Fruit fly (Drosophila melanogaster) whole organism, embryonic: Measurements from ENCODE around the gene CG34107.

Experiments
- Awh ChIP-seq: fragments of 200-800 bp; sonication (Bioruptor generic); IDR thresholded peaks from 2 replicates; pipeline ENCODE4, ENCODE4 v1.3.6; 2022; ENCODE audit warnings: missing biosample characterization, missing genetic modification characterization
- Bgb ChIP-seq: fragments of 200-800 bp; sonication (Bioruptor generic); IDR thresholded peaks from 2 replicates; pipeline ENCODE4 v1.3.6; 2022; ENCODE audit warnings: missing biosample characterization, missing genetic modification characterization; ENCODE audit not compliant: partially characterized antibody
- CG10147 ChIP-seq: fragments of 200-800 bp; sonication (Bioruptor generic); optimal IDR thresholded peaks from 2 replicates; lab custom pipeline; 2019; ENCODE audit warnings: missing biosample characterization, mild to moderate bottlenecking, missing genetic modification characterization, moderate library complexity
- CG11093 ChIP-seq: fragments of 200-800 bp; sonication (Bioruptor generic); IDR thresholded peaks from 3 replicates; pipeline ENCODE4 v1.3.6; 2022; ENCODE audit warnings: missing biosample characterization, missing genetic modification characterization
- CG14014 ChIP-seq: fragments of 200-800 bp; sonication (Bioruptor generic); IDR thresholded peaks from 2 replicates; pipeline ENCODE4 v1.3.6; 2022; ENCODE audit warnings: missing biosample characterization, missing genetic modification characterization
- CG14860 ChIP-seq: fragments of 200-800 bp; sonication (Bioruptor generic); IDR thresholded peaks from 3 replicates; pipeline ENCODE4 v1.3.6; 2022; ENCODE audit warnings: missing biosample characterization, missing genetic modification characterization; ENCODE audit not compliant: partially characterized antibody
- CG17361 ChIP-seq: fragments of 200-800 bp; sonication (Bioruptor generic); IDR thresholded peaks from 3 replicates; pipeline ENCODE4 v1.3.6; 2022; ENCODE audit warnings: missing biosample characterization, missing genetic modification characterization
- CG17829 ChIP-seq: fragments of 200-800 bp; optimal IDR thresholded peaks from 2 replicates; lab custom pipeline; 2019; ENCODE audit warnings: missing biosample characterization, mild to moderate bottlenecking, missing genetic modification characterization, moderate library complexity
- CG18262 ChIP-seq: fragments of 200-800 bp; optimal IDR thresholded peaks from 3 replicates; lab custom pipeline; 2019; ENCODE audit warnings: missing biosample characterization, mild to moderate bottlenecking, missing genetic modification characterization, moderate library complexity
- CG2116 ChIP-seq: fragments of 200-800 bp; sonication (Bioruptor generic); optimal IDR thresholded peaks from 3 replicates; lab custom pipeline; 2018; ENCODE audit warnings: missing biosample characterization, mild to moderate bottlenecking, missing genetic modification characterization
- CG2678 ChIP-seq: fragments of 200-800 bp; sonication (Bioruptor generic); optimal IDR thresholded peaks from 3 replicates; lab custom pipeline; 2019; ENCODE audit warnings: missing biosample characterization, mild to moderate bottlenecking, missing genetic modification characterization, moderate library complexity
- CG2889 ChIP-seq: fragments of 200-800 bp; sonication (Bioruptor generic); IDR thresholded peaks from 3 replicates; pipeline ENCODE4 v1.3.6; 2022; ENCODE audit warnings: missing biosample characterization, missing genetic modification characterization
- CG3407 ChIP-seq: fragments of 200-800 bp; sonication (Bioruptor generic); optimal IDR thresholded peaks from 2 replicates; lab custom pipeline; 2018; ENCODE audit warnings: missing biosample characterization, mild to moderate bottlenecking, missing genetic modification characterization
- CG3847 ChIP-seq: fragments of 200-800 bp; sonication (Bioruptor generic); IDR thresholded peaks from 2 replicates; pipeline ENCODE4 v1.3.6; 2022; ENCODE audit warnings: missing biosample characterization, missing genetic modification characterization
- CG6683 ChIP-seq: fragments of 200-800 bp; sonication (Bioruptor generic); optimal IDR thresholded peaks from 2 replicates; lab custom pipeline; 2017; ENCODE audit warnings: missing biosample characterization, mild to moderate bottlenecking, missing genetic modification characterization, missing genetic modification reagents
- CG6765 ChIP-seq: fragments of 200-800 bp; sonication (Bioruptor generic); optimal IDR thresholded peaks from 3 replicates; lab custom pipeline; 2017; ENCODE audit warnings: missing biosample characterization, mild to moderate bottlenecking, missing genetic modification characterization
- CG6813 ChIP-seq: fragments of 200-800 bp; sonication (Bioruptor generic); optimal IDR thresholded peaks from 2 replicates; lab custom pipeline; 2017; ENCODE audit warnings: missing biosample characterization, missing genetic modification characterization, mild to moderate bottlenecking, moderate library complexity, missing genetic modification reagents
- CG7271 ChIP-seq: fragments of 200-800 bp; sonication (Bioruptor generic); optimal IDR thresholded peaks from 2 replicates; lab custom pipeline; 2018; ENCODE audit warnings: missing biosample characterization, mild to moderate bottlenecking, missing genetic modification characterization, moderate library complexity
- CG8944 ChIP-seq: fragments of 200-800 bp; sonication (Bioruptor generic); optimal IDR thresholded peaks from 3 replicates; lab custom pipeline; 2016; ENCODE audit warnings: missing biosample characterization, missing genetic modification characterization
- CkIIα-i1 ChIP-seq: fragments of 200-800 bp; sonication (Bioruptor generic); IDR thresholded peaks from 2 replicates; pipeline ENCODE4 v1.3.6; 2022; ENCODE audit warnings: missing biosample characterization, missing genetic modification characterization
- Deaf1 ChIP-seq: fragments of 200-800 bp; optimal IDR thresholded peaks from 3 replicates; lab custom pipeline; 2019; ENCODE audit warnings: missing biosample characterization, mild to moderate bottlenecking, missing genetic modification characterization, moderate library complexity
- Fer3 ChIP-seq: fragments of 200-800 bp; sonication (Bioruptor generic); optimal IDR thresholded peaks from 2 replicates; lab custom pipeline; 2018; ENCODE audit warnings: missing biosample characterization, mild to moderate bottlenecking, missing genetic modification characterization, moderate library complexity
- GATAe ChIP-seq: fragments of 200-800 bp; sonication (Bioruptor generic); conservative IDR thresholded peaks from 2 replicates; pipeline ENCODE4 v1.3.6; 2022; ENCODE audit warnings: missing biosample characterization, missing genetic modification characterization
- Gsc ChIP-seq: fragments of 200-800 bp; sonication (Bioruptor generic); IDR thresholded peaks from 2 replicates; pipeline ENCODE4 v1.3.6; 2022; ENCODE audit warnings: missing biosample characterization, missing genetic modification characterization
- Lpt ChIP-seq: fragments of >200 bp; optimal IDR thresholded peaks from 2 replicates; lab custom pipeline; 2018; ENCODE audit warnings: missing biosample characterization, missing genetic modification characterization
- Opbp ChIP-seq: fragments of 200-800 bp; sonication (Bioruptor generic); IDR thresholded peaks from 3 replicates; pipeline ENCODE4 v1.3.6; 2022; ENCODE audit warnings: missing biosample characterization, missing genetic modification characterization; ENCODE audit not compliant: partially characterized antibody
- Pdp1 ChIP-seq, 2 experiments: fragments of 200-800 bp; sonication (Bioruptor generic); optimal IDR thresholded peaks; 3 replicates each; lab custom pipeline; 2016; ENCODE audit warnings: missing biosample characterization in 2 of 2, missing genetic modification characterization in 2 of 2, mild to moderate bottlenecking in 1 of 2, moderate library complexity in 1 of 2
- Spps ChIP-seq: fragments of 200-800 bp; sonication (Bioruptor generic); optimal IDR thresholded peaks from 2 replicates; lab custom pipeline; 2018; ENCODE audit warnings: missing biosample characterization, mild to moderate bottlenecking, missing genetic modification characterization
- TFAM ChIP-seq: fragments of 200-800 bp; sonication (Bioruptor generic); optimal IDR thresholded peaks from 2 replicates; lab custom pipeline; 2017; ENCODE audit warnings: missing biosample characterization, missing genetic modification characterization, inconsistent platforms
- Trl ChIP-seq, 3 experiments: fragments of >200 bp in 2 of 3; fragments of 200-800 bp in 1 of 3; sonication (Bioruptor generic) in 1 of 3; optimal IDR thresholded peaks; 2 replicates in 1 of 3; 3 replicates in 2 of 3; lab custom pipeline; 2016 to 2017; ENCODE audit warnings: missing biosample characterization in 1 of 3, missing genetic modification characterization in 1 of 3
- Xbp1 ChIP-seq: fragments of 200-800 bp; sonication (Bioruptor generic); optimal IDR thresholded peaks from 3 replicates; lab custom pipeline; 2016; ENCODE audit warnings: missing biosample characterization, mild to moderate bottlenecking, missing genetic modification characterization
- ap ChIP-seq: fragments of 200-800 bp; sonication (Bioruptor generic); IDR thresholded peaks from 2 replicates; pipeline ENCODE4 v1.3.6; 2022; ENCODE audit warnings: missing biosample characterization, missing genetic modification characterization
- crc ChIP-seq: fragments of 200-800 bp; sonication (Bioruptor generic); optimal IDR thresholded peaks from 2 replicates; lab custom pipeline; 2016; ENCODE audit warnings: missing biosample characterization, missing genetic modification characterization
- crp ChIP-seq, 2 experiments: fragments of 200-800 bp; sonication (Bioruptor generic); optimal IDR thresholded peaks; 2 replicates in 1 of 2; 3 replicates in 1 of 2; lab custom pipeline; 2017; ENCODE audit warnings: missing biosample characterization in 2 of 2, missing genetic modification characterization in 2 of 2, mild to moderate bottlenecking in 1 of 2, moderate library complexity in 1 of 2
- disco-r ChIP-seq: fragments of 200-800 bp; sonication (Bioruptor generic); optimal IDR thresholded peaks from 2 replicates; lab custom pipeline; 2016; ENCODE audit warnings: missing biosample characterization, missing genetic modification characterization
- dpn ChIP-seq, 2 experiments: fragments of 200-800 bp; sonication (Bioruptor generic); optimal IDR thresholded peaks; 3 replicates each; lab custom pipeline; 2016; ENCODE audit warnings: missing biosample characterization in 2 of 2, missing genetic modification characterization in 2 of 2
- ems ChIP-seq: fragments of 200-800 bp; sonication (Bioruptor generic); optimal IDR thresholded peaks from 3 replicates; lab custom pipeline; 2016; ENCODE audit warnings: missing biosample characterization, missing genetic modification characterization
- gcm2 ChIP-seq: fragments of 200-800 bp; sonication (Bioruptor generic); optimal IDR thresholded peaks from 2 replicates; lab custom pipeline; 2016; ENCODE audit warnings: missing biosample characterization, missing genetic modification characterization
- gem ChIP-seq: fragments of 200-800 bp; sonication (Bioruptor generic); optimal IDR thresholded peaks from 2 replicates; lab custom pipeline; 2019; ENCODE audit warnings: missing biosample characterization, mild to moderate bottlenecking, missing genetic modification characterization, moderate library complexity
- kay ChIP-seq: fragments of 200-800 bp; sonication (Bioruptor generic); optimal IDR thresholded peaks from 2 replicates; lab custom pipeline; 2016; ENCODE audit warnings: missing biosample characterization, missing genetic modification characterization
- nmo ChIP-seq: fragments of 200-800 bp; sonication (Bioruptor generic); optimal IDR thresholded peaks from 2 replicates; lab custom pipeline; 2018; ENCODE audit warnings: missing biosample characterization, mild to moderate bottlenecking, missing genetic modification characterization, moderate library complexity
- onecut ChIP-seq: fragments of 200-800 bp; sonication (Bioruptor generic); IDR thresholded peaks from 2 replicates; pipeline ENCODE4 v1.3.6; 2022; ENCODE audit warnings: missing biosample characterization, missing genetic modification characterization
- pros ChIP-seq: fragments of 200-800 bp; sonication (Bioruptor generic); optimal IDR thresholded peaks from 3 replicates; lab custom pipeline; 2019; ENCODE audit warnings: missing biosample characterization, mild to moderate bottlenecking, missing genetic modification characterization, moderate library complexity
- repo ChIP-seq: fragments of 200-800 bp; sonication (Bioruptor generic); optimal IDR thresholded peaks from 2 replicates; lab custom pipeline; 2016; ENCODE audit warnings: missing biosample characterization, missing genetic modification characterization
- run ChIP-seq: fragments of 200-800 bp; sonication (Bioruptor generic); optimal IDR thresholded peaks from 3 replicates; lab custom pipeline; 2018; ENCODE audit warnings: missing biosample characterization, mild to moderate bottlenecking, missing genetic modification characterization
- ssp ChIP-seq: fragments of 200-800 bp; sonication (Bioruptor generic); IDR thresholded peaks from 2 replicates; pipeline ENCODE4 v1.3.6; 2022; ENCODE audit warnings: missing biosample characterization, missing genetic modification characterization
- z ChIP-seq: fragments of 200-800 bp; sonication (Bioruptor generic); IDR thresholded peaks from 3 replicates; pipeline ENCODE4 v1.3.6; 2022; ENCODE audit warnings: missing biosample characterization, missing genetic modification characterization
- zf30C ChIP-seq: fragments of 200-800 bp; sonication (Bioruptor generic); optimal IDR thresholded peaks from 3 replicates; lab custom pipeline; 2018; ENCODE audit warnings: missing biosample characterization, mild to moderate bottlenecking, missing genetic modification characterization

The CG34107 gene

dm6 chr3R:10268865-10269442, 44.2 kb downstream of the CG34107 start (continued):
- no peak for TF ChIP-seq Trl (optimal IDR thresholded peaks at IDR 0.05; lab: Kevin White, UChicago)
- TF ChIP-seq Trl (GFP tag; optimal IDR thresholded peaks at IDR 0.05; lab: Kevin White, UChicago), result peak; percentile 4
- TF ChIP-seq GATAe (GFP tag; lab: Robert Waterston, UW), result 0 out of 2 replicates have a peak, but pooled peaks have one; percentile 9
- no peak for TF ChIP-seq Opbp
- no peak for TF ChIP-seq CG6683 (GFP tag; lab: Kevin White, UChicago)
- TF ChIP-seq Spps, result no peak
- peak; percentile 83 for TF ChIP-seq Awh (GFP tag; lab: Robert Waterston, UW)
- TF ChIP-seq CG17361 (GFP tag; lab: Robert Waterston, UW), result no peak; the same call in 2 of the 3 replicates
- peak; percentile 75; the same call in 2 of the 3 replicates for TF ChIP-seq CG2889 (GFP tag; lab: Robert Waterston, UW)
- no peak for TF ChIP-seq z (GFP tag; lab: Robert Waterston, UW)
- TF ChIP-seq CG3847, result peak; percentile 50
- peak; percentile 25 for TF ChIP-seq TFAM (GFP tag; lab: Kevin White, UChicago)
- TF ChIP-seq Bgb, result no peak
- TF ChIP-seq Pdp1 (GFP tag; optimal IDR thresholded peaks at IDR 0.05; lab: Kevin White, UChicago), result peak; percentile 6 to 52
- TF ChIP-seq ap (GFP tag; lab: Robert Waterston, UW), result peak; percentile 62
- TF ChIP-seq CG11093 (GFP tag; lab: Robert Waterston, UW), result peak; percentile 65
- TF ChIP-seq dpn (GFP tag; optimal IDR thresholded peaks at IDR 0.05; lab: Kevin White, UChicago), result peak; percentile 65
- no peak for TF ChIP-seq Lpt (GFP tag; lab: Kevin White, UChicago)
- TF ChIP-seq disco-r (GFP tag; lab: Kevin White, UChicago), result no peak
- no peak for TF ChIP-seq pros (GFP tag; lab: Kevin White, UChicago)
- TF ChIP-seq Deaf1 (tag; lab: Kevin White, UChicago), result no peak
- TF ChIP-seq repo, result no peak
- no peak for TF ChIP-seq CG6765
- TF ChIP-seq gem (tag; lab: Kevin White, UChicago), result peak; percentile 79
- peak; percentile 53 for TF ChIP-seq CG6813 (GFP tag; lab: Kevin White, UChicago)
- TF ChIP-seq CG14014 (GFP tag; lab: Robert Waterston, UW), result peak; percentile 78
- peak; percentile 53 for TF ChIP-seq CG17829 (tag; lab: Kevin White, UChicago)
- TF ChIP-seq CG2678, result peak; percentile 71
- peak; percentile 67 for TF ChIP-seq Xbp1 (GFP tag; lab: Kevin White, UChicago)
- no peak for TF ChIP-seq crp (GFP tag; optimal IDR thresholded peaks at IDR 0.05; lab: Kevin White, UChicago)
- no peak for TF ChIP-seq zf30C (GFP tag; lab: Kevin White, UChicago)
- no peak for TF ChIP-seq CG2116 (GFP tag; lab: Kevin White, UChicago)
- TF ChIP-seq CG10147 (GFP tag; lab: Kevin White, UChicago), result peak; percentile 24
- TF ChIP-seq gcm2 (GFP tag; lab: Kevin White, UChicago), result peak; percentile 17

- TF ChIP-seq Pdp1 (GFP tag; optimal IDR thresholded peaks at IDR 0.05; lab: Kevin White, UChicago), result peak in 1 of 2 experiments; percentile 94
- no peak for TF ChIP-seq Fer3 (tag; lab: Kevin White, UChicago)
- TF ChIP-seq CkIIα-i1 (GFP tag; lab: Robert Waterston, UW), result no peak
Observed at dm6 chr3R:10269921-10270431, 45.3 kb downstream of the CG34107 start.

dm6 chr3R:10272695-10273094, 48.0 kb downstream of the CG34107 start:
- no peak for TF ChIP-seq onecut (GFP tag; lab: Robert Waterston, UW)
- TF ChIP-seq CG3407, result no peak
- 0 out of 2 replicates have a peak, but pooled peaks have one; percentile 11 for TF ChIP-seq ssp
- no peak for TF ChIP-seq CG8944 (GFP tag; lab: Kevin White, UChicago)
- TF ChIP-seq Gsc (GFP tag; lab: Robert Waterston, UW), result no peak
- no peak for TF ChIP-seq CG14860 (GFP tag; lab: Robert Waterston, UW)
- no peak for TF ChIP-seq CG7271 (tag; lab: Kevin White, UChicago)
- peak; percentile 10 for TF ChIP-seq nmo (GFP tag; lab: Kevin White, UChicago)
- no peak for TF ChIP-seq kay
- no peak for TF ChIP-seq run
- no peak for TF ChIP-seq ems (GFP tag; lab: Kevin White, UChicago)
- TF ChIP-seq CG17361 (GFP tag; lab: Robert Waterston, UW), result 0 out of 3 replicates have a peak, but pooled peaks have one; percentile 33
- TF ChIP-seq crc (GFP tag; lab: Kevin White, UChicago), result no peak
- peak; percentile 6 for TF ChIP-seq CG18262 (tag; lab: Kevin White, UChicago)
